Worm (Caenorhabditis elegans): Measurements from ENCODE around the gene mrps-11.
A peak's percentile ranks its signal among the peaks of the same experiment; 100 is the strongest.

Gene mrps-11

DNA sequence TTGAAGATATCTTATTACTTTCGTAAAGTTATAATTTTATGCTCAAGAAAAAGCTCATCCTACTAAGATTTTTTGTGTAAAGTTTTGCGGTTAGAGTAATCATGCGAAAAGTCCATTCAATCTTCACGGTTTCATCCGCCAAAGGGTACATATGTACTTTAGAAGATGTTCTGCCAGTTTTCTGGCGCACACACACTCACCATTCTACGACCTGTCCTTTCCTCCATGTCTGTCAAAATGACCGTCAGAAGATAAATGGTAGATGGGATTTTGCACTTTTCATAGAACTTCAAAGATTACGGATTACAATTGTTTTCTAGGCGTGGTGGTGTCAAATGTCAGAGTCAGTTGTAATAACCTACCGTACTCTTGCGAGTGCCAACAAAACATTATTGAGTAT lies 43.1 kb upstream of the mrps-11 start:
- TF ChIP-seq nhr-129 (tag; optimal IDR thresholded peaks at IDR 0.05) (no peak), nhr-10 (tag; optimal IDR thresholded peaks at IDR 0.05) (no peak), Y55F3AM.14 (GFP tag; optimal IDR thresholded peaks at IDR 0.05) (no peak), egl-27 (tag; optimal IDR thresholded peaks at IDR 0.05) (peak; percentile 70), alr-1 (tag; optimal IDR thresholded peaks at IDR 0.05) (no peak), R02D3.7 (tag; optimal IDR thresholded peaks at IDR 0.05) (no peak), fos-1 (tag; optimal IDR thresholded peaks at IDR 0.05) (peak; percentile 32), nhr-21 (tag; optimal IDR thresholded peaks at IDR 0.05) (peak; percentile 62), blmp-1 (tag; optimal IDR thresholded peaks at IDR 0.05; ENCODE audit: insufficient read depth) (peak; percentile 59), ztf-4 (tag; optimal IDR thresholded peaks at IDR 0.05) (no peak), lsy-2 (tag; optimal IDR thresholded peaks at IDR 0.05) (peak in 1 of 2 experiments; percentile 4), sma-9 (GFP tag; optimal IDR thresholded peaks at IDR 0.05) (peak; percentile 63), sma-9 (tag; optimal IDR thresholded peaks at IDR 0.05) (no peak), C34F6.9 (tag; optimal IDR thresholded peaks at IDR 0.05) (no peak), peb-1 (tag; optimal IDR thresholded peaks at IDR 0.05) (no peak), sem-4 (tag; optimal IDR thresholded peaks at IDR 0.05) (peak; percentile 38), nhr-12 (tag; optimal IDR thresholded peaks at IDR 0.05) (no peak), lin-39 (tag; optimal IDR thresholded peaks at IDR 0.05) (no peak), dmd-4 (tag; optimal IDR thresholded peaks at IDR 0.05) (no peak), nhr-11 (tag; optimal IDR thresholded peaks at IDR 0.05) (no peak), unc-55 (GFP tag; optimal IDR thresholded peaks at IDR 0.05) (no peak)

- TF ChIP-seq C34F6.9 (tag; optimal IDR thresholded peaks at IDR 0.05) (no peak), sem-4 (tag; optimal IDR thresholded peaks at IDR 0.05) (no peak), egl-27 (tag; optimal IDR thresholded peaks at IDR 0.05) (no peak), lsy-2 (tag; optimal IDR thresholded peaks at IDR 0.05) (peak in 1 of 2 experiments; percentile 17), ztf-4 (tag; optimal IDR thresholded peaks at IDR 0.05) (no peak), unc-55 (GFP tag; optimal IDR thresholded peaks at IDR 0.05) (no peak), blmp-1 (tag; optimal IDR thresholded peaks at IDR 0.05; ENCODE audit: insufficient read depth) (no peak), lin-39 (tag; optimal IDR thresholded peaks at IDR 0.05) (no peak), zag-1 (tag; optimal IDR thresholded peaks at IDR 0.05) (no peak), skn-1 (tag; optimal IDR thresholded peaks at IDR 0.05) (no peak), sma-3 (GFP tag; optimal IDR thresholded peaks at IDR 0.05) (peak; percentile 8), unc-39 (tag; optimal IDR thresholded peaks at IDR 0.05) (no peak), nhr-129 (tag; optimal IDR thresholded peaks at IDR 0.05) (peak; percentile 32), ceh-82 (tag; optimal IDR thresholded peaks at IDR 0.05) (no peak), nhr-77 (tag; optimal IDR thresholded peaks at IDR 0.05) (no peak), mab-5 (tag; optimal IDR thresholded peaks at IDR 0.05) (no peak), crh-2 (tag; optimal IDR thresholded peaks at IDR 0.05) (peak; percentile 37), elt-1 (tag; optimal IDR thresholded peaks at IDR 0.05) (no peak), mdl-1 (tag; optimal IDR thresholded peaks at IDR 0.05) (no peak), lin-11 (tag; optimal IDR thresholded peaks at IDR 0.05) (no peak), lin-13 (GFP tag; optimal IDR thresholded peaks at IDR 0.05) (no peak), ztf-1 (GFP tag; conservative IDR thresholded peaks at IDR 0.05) (no peak), nhr-237 (tag; optimal IDR thresholded peaks at IDR 0.05) (no peak), sma-9 (GFP tag; optimal IDR thresholded peaks at IDR 0.05) (no peak), sma-9 (tag; optimal IDR thresholded peaks at IDR 0.05) (no peak), nhr-23 (tag; optimal IDR thresholded peaks at IDR 0.05) (no peak), nhr-25 (tag; optimal IDR thresholded peaks at IDR 0.05) (peak; percentile 30), nhr-10 (tag; optimal IDR thresholded peaks at IDR 0.05) (no peak), ztf-11 (tag; optimal IDR thresholded peaks at IDR 0.05) (no peak), alr-1 (tag; optimal IDR thresholded peaks at IDR 0.05) (no peak), dmd-4 (tag; optimal IDR thresholded peaks at IDR 0.05) (no peak), nhr-11 (tag; optimal IDR thresholded peaks at IDR 0.05) (no peak), F13H6.1 (tag; optimal IDR thresholded peaks at IDR 0.05) (peak; percentile 2), gmeb-1 (tag; optimal IDR thresholded peaks at IDR 0.05) (no peak), nhr-12 (tag; optimal IDR thresholded peaks at IDR 0.05) (no peak), ZK546.5 (tag; optimal IDR thresholded peaks at IDR 0.05) (no peak), ceh-16 (tag; optimal IDR thresholded peaks at IDR 0.05) (no peak), aly-2 (tag; optimal IDR thresholded peaks at IDR 0.05) (no peak), Y55F3AM.14 (GFP tag; optimal IDR thresholded peaks at IDR 0.05) (no peak), nhr-21 (tag; optimal IDR thresholded peaks at IDR 0.05) (no peak), elt-3 (tag; optimal IDR thresholded peaks at IDR 0.05) (no peak), nhr-6 (tag; optimal IDR thresholded peaks at IDR 0.05) (no peak), snpc-4 (tag; optimal IDR thresholded peaks at IDR 0.05) (no peak), ama-1 (optimal IDR thresholded peaks at IDR 0.05) (no peak), peb-1 (tag; optimal IDR thresholded peaks at IDR 0.05) (no peak), unc-62 (GFP tag; optimal IDR thresholded peaks at IDR 0.05) (no peak), R02D3.7 (tag; optimal IDR thresholded peaks at IDR 0.05) (no peak), mbf-1 (tag; optimal IDR thresholded peaks at IDR 0.05) (no peak), fos-1 (tag; optimal IDR thresholded peaks at IDR 0.05) (peak; percentile 26)
Measured at ce11 chrV:12536409-12537038, 42.1 kb upstream of the mrps-11 start.

Measured in whole organism, L2 larva.